Worm (Caenorhabditis elegans) whole organism, L3 larva: Measurements from ENCODE around the gene K11E4.1.

Experiments
- R02D3.7 ChIP-seq: fragments of 150-350 bp; optimal IDR thresholded peaks from 2 replicates; lab custom pipeline; 2014; ENCODE audit warnings: missing biosample characterization, missing genetic modification characterization
- ZK546.5 ChIP-seq: sonication (generic microtip); optimal IDR thresholded peaks from 2 replicates; lab custom pipeline; 2017; ENCODE audit warnings: missing biosample characterization, missing genetic modification characterization
- aly-2 ChIP-seq: fragments of 150-350 bp; optimal IDR thresholded peaks from 2 replicates; lab custom pipeline; 2014; ENCODE audit warnings: missing biosample characterization, missing genetic modification characterization
- ama-1 ChIP-seq: fragments of 150-350 bp; optimal IDR thresholded peaks from 2 replicates; lab custom pipeline; 2018
- ceh-16 ChIP-seq: sonication (generic microtip); optimal IDR thresholded peaks from 2 replicates; lab custom pipeline; 2017; ENCODE audit warnings: missing biosample characterization, missing genetic modification characterization
- ceh-28 ChIP-seq: fragments of 150-350 bp; optimal IDR thresholded peaks from 2 replicates; lab custom pipeline; 2014; ENCODE audit warnings: missing biosample characterization, missing genetic modification reagents, missing genetic modification characterization
- ceh-82 ChIP-seq: fragments of 150-350 bp; optimal IDR thresholded peaks from 2 replicates; lab custom pipeline; 2014; ENCODE audit warnings: missing biosample characterization, missing genetic modification characterization
- daf-12 ChIP-seq: fragments of 150-350 bp; optimal IDR thresholded peaks from 2 replicates; lab custom pipeline; 2014; ENCODE audit warnings: missing biosample characterization, missing genetic modification reagents, missing genetic modification characterization
- egl-27 ChIP-seq: sonication (generic microtip); optimal IDR thresholded peaks from 4 replicates; lab custom pipeline; 2017; ENCODE audit warnings: missing biosample characterization, missing genetic modification reagents, missing genetic modification characterization
- egl-5 ChIP-seq: fragments of 150-350 bp; optimal IDR thresholded peaks from 2 replicates; lab custom pipeline; 2017; ENCODE audit warnings: missing biosample characterization, missing genetic modification reagents, missing genetic modification characterization, inconsistent platforms
- elt-1 ChIP-seq: fragments of 150-350 bp; optimal IDR thresholded peaks from 2 replicates; lab custom pipeline; 2014; ENCODE audit warnings: missing biosample characterization, missing genetic modification characterization
- elt-2 ChIP-seq: sonication (generic microtip); optimal IDR thresholded peaks from 2 replicates; lab custom pipeline; 2016; ENCODE audit warnings: missing genetic modification reagents, mild to moderate bottlenecking, missing genetic modification characterization, missing compliant biosample characterization
- eor-1 ChIP-seq, 2 experiments: fragments of 150-350 bp; optimal IDR thresholded peaks; 2 replicates each; lab custom pipeline; 2014 to 2018; ENCODE audit warnings: missing biosample characterization in 2 of 2, missing genetic modification characterization in 2 of 2
- fkh-2 ChIP-seq: fragments of 150-350 bp; optimal IDR thresholded peaks from 2 replicates; lab custom pipeline; 2014; ENCODE audit warnings: missing biosample characterization, missing genetic modification reagents, missing genetic modification characterization
- fos-1 ChIP-seq: fragments of 150-350 bp; optimal IDR thresholded peaks from 2 replicates; lab custom pipeline; 2014; ENCODE audit warnings: missing biosample characterization, missing genetic modification characterization
- hmg-11 ChIP-seq: sonication (generic microtip); optimal IDR thresholded peaks from 2 replicates; lab custom pipeline; 2016; ENCODE audit warnings: missing genetic modification characterization, missing compliant biosample characterization
- jun-1 ChIP-seq: fragments of 150-350 bp; optimal IDR thresholded peaks from 2 replicates; lab custom pipeline; 2014; ENCODE audit warnings: missing biosample characterization, missing genetic modification reagents, missing genetic modification characterization
- lin-39 ChIP-seq: fragments of 150-350 bp; optimal IDR thresholded peaks from 2 replicates; lab custom pipeline; 2018; ENCODE audit warnings: missing biosample characterization, missing genetic modification reagents, missing genetic modification characterization
- lsy-12 ChIP-seq: sonication (generic microtip); optimal IDR thresholded peaks from 2 replicates; lab custom pipeline; 2016; ENCODE audit warnings: mild to moderate bottlenecking, missing genetic modification characterization, missing compliant biosample characterization
- mdl-1 ChIP-seq: fragments of 150-350 bp; optimal IDR thresholded peaks from 2 replicates; lab custom pipeline; 2014; ENCODE audit warnings: missing biosample characterization, missing genetic modification characterization
- mml-1 ChIP-seq: fragments of 150-350 bp; sonication (generic microtip); optimal IDR thresholded peaks from 3 replicates; lab custom pipeline; 2014; ENCODE audit warnings: missing biosample characterization, missing genetic modification characterization
- nfya-1 ChIP-seq: sonication (generic microtip); optimal IDR thresholded peaks from 2 replicates; lab custom pipeline; 2017; ENCODE audit warnings: missing genetic modification characterization, mild to moderate bottlenecking, missing compliant biosample characterization, antibody characterized with exemption, moderate library complexity; ENCODE audit not compliant: insufficient read depth
- nhr-11 ChIP-seq: fragments of 150-350 bp; optimal IDR thresholded peaks from 2 replicates; lab custom pipeline; 2014; ENCODE audit warnings: missing biosample characterization, missing genetic modification characterization
- nhr-12 ChIP-seq: fragments of 150-350 bp; optimal IDR thresholded peaks from 2 replicates; lab custom pipeline; 2014; ENCODE audit warnings: missing biosample characterization, missing genetic modification characterization
- nhr-23 ChIP-seq: fragments of 150-350 bp; optimal IDR thresholded peaks from 2 replicates; lab custom pipeline; 2014; ENCODE audit warnings: missing biosample characterization, missing genetic modification reagents, missing genetic modification characterization
- nhr-237 ChIP-seq: fragments of 150-350 bp; optimal IDR thresholded peaks from 2 replicates; lab custom pipeline; 2014; ENCODE audit warnings: missing biosample characterization, missing genetic modification characterization
- nhr-25 ChIP-seq: sonication (generic microtip); optimal IDR thresholded peaks from 2 replicates; lab custom pipeline; 2017; ENCODE audit warnings: missing biosample characterization, missing genetic modification characterization
- nhr-43 ChIP-seq: sonication (generic microtip); optimal IDR thresholded peaks from 2 replicates; lab custom pipeline; 2016; ENCODE audit warnings: mild to moderate bottlenecking, missing genetic modification characterization, missing compliant biosample characterization; ENCODE audit not compliant: poor library complexity, severe bottlenecking
- nhr-67 ChIP-seq: fragments of 150-350 bp; optimal IDR thresholded peaks from 2 replicates; lab custom pipeline; 2014; ENCODE audit warnings: missing biosample characterization, missing genetic modification characterization
- pha-4 ChIP-seq: fragments of 150-350 bp; optimal IDR thresholded peaks from 2 replicates; lab custom pipeline; 2014; ENCODE audit warnings: missing biosample characterization, missing genetic modification reagents, missing genetic modification characterization
- sea-2 ChIP-seq: fragments of 150-350 bp; sonication (generic microtip); optimal IDR thresholded peaks from 4 replicates; lab custom pipeline; 2014; ENCODE audit warnings: missing biosample characterization, missing genetic modification reagents, missing genetic modification characterization
- snpc-4 ChIP-seq: fragments of 150-350 bp; optimal IDR thresholded peaks from 2 replicates; lab custom pipeline; 2014; ENCODE audit warnings: missing biosample characterization, missing genetic modification characterization
- tbx-2 ChIP-seq: sonication (generic microtip); optimal IDR thresholded peaks from 2 replicates; lab custom pipeline; 2016; ENCODE audit warnings: mild to moderate bottlenecking, missing genetic modification characterization, missing compliant biosample characterization
- unc-62 ChIP-seq: fragments of 150-350 bp; sonication (generic microtip); optimal IDR thresholded peaks from 4 replicates; lab custom pipeline; 2014; ENCODE audit warnings: missing biosample characterization, missing genetic modification reagents, missing genetic modification characterization
- ztf-4 ChIP-seq: fragments of 150-350 bp; optimal IDR thresholded peaks from 2 replicates; lab custom pipeline; 2014; ENCODE audit warnings: missing biosample characterization, missing genetic modification characterization

K11E4.1 gene

ce11 chrX:13728991-13729390 lies 15.0 kb downstream of the K11E4.1 start:
- TF ChIP-seq elt-2 (tag; lab: Kevin White, UChicago): no peak
- TF ChIP-seq eor-1 (tag; optimal IDR thresholded peaks at IDR 0.05; lab: Kevin White, UChicago): no peak
- no peak for TF ChIP-seq fos-1 (tag; lab: Kevin White, UChicago)
- no peak for TF ChIP-seq hmg-11 (tag; lab: Kevin White, UChicago)
- TF ChIP-seq ceh-28: no peak
- TF ChIP-seq ztf-4: no peak
- no peak for TF ChIP-seq nhr-12 (tag; lab: Kevin White, UChicago)
- no peak for TF ChIP-seq mml-1 (tag; lab: Kevin White, UChicago)
- no peak for TF ChIP-seq elt-1 (tag; lab: Kevin White, UChicago)
- no peak for TF ChIP-seq nfya-1
- no peak for TF ChIP-seq pha-4 (tag; lab: Kevin White, UChicago)
- TF ChIP-seq, all 47 proteins: peak for 0

DNA sequence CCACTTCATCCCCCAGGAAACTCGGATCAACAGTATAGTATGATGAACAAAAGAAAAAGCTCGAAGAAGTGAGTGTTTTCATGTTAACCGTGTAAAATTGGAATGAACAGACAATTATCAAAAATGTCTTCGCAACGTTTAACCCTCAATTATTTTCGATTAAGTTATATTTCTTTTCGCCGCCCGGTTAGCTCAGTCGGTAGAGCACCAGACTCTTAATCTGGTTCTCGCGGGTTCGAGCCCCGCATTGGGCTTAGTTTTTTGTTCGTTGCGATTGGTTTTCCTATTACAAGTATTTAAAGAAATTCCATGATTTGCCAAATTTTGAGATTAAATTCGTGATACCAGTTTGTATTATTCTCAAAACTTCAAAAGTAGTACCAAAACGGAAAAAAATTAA lies 15.8 kb downstream of the K11E4.1 start:
- TF ChIP-seq ceh-16 (tag; lab: Kevin White, UChicago): no peak
- TF ChIP-seq ceh-82 (tag; lab: Kevin White, UChicago): no peak
- TF ChIP-seq lsy-12: no peak
- no peak for TF ChIP-seq elt-2 (tag; lab: Kevin White, UChicago)
- TF ChIP-seq snpc-4 (tag; lab: Kevin White, UChicago): no peak
- TF ChIP-seq elt-1 (tag; lab: Kevin White, UChicago): no peak
- no peak for TF ChIP-seq nhr-237 (tag; lab: Kevin White, UChicago)
- TF ChIP-seq fos-1 (tag; lab: Kevin White, UChicago): no peak
- TF ChIP-seq egl-5: no peak
- TF ChIP-seq daf-12 (tag; lab: Kevin White, UChicago): no peak
- TF ChIP-seq, all 47 proteins: peak for 0

DNA sequence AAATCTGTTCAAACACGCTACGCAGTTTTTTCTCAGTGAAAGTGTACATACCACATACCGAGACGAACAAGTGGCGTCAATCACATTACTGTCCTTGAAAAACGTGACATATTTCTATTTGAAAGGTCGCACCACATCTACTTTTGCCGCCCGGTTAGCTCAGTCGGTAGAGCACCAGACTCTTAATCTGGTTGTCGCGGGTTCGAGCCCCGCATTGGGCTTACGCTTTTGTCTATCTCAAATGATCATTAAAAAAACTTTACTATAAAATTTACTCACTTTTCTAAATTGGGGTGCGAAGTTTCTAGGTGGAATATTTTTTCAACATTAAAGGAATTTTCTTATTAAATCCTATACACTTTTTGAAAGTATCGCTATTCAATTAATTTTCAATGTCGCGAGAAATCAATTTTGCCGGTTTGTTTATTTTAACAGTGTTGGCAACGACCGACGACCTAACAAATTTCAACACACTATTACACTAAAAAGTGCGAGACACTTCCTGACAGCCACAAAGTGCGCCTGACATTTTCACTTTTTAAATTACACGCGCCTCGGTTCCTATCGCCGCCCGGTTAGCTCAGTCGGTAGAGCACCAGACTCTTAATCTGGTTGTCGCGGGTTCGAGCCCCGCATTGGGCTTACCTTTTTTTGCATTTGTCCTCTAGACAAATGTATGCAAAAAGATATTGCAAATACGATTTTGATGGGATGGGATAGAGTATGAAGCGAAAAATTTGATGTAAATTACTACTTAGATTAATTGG lies 16.4 kb downstream of the K11E4.1 start:
- no peak for TF ChIP-seq nhr-67 (tag; lab: Kevin White, UChicago)
- no peak for TF ChIP-seq nhr-11 (tag; lab: Kevin White, UChicago)
- peak; percentile 53 for TF ChIP-seq nhr-43 (tag; lab: Kevin White, UChicago)
- peak; percentile 41 for TF ChIP-seq nhr-23 (tag; lab: Kevin White, UChicago)
- TF ChIP-seq nhr-25 (tag; lab: Kevin White, UChicago): peak; percentile 54
- TF ChIP-seq eor-1 (tag; optimal IDR thresholded peaks at IDR 0.05; lab: Kevin White, UChicago): no peak
- no peak for TF ChIP-seq hmg-11 (tag; lab: Kevin White, UChicago)
- no peak for TF ChIP-seq ceh-82 (tag; lab: Kevin White, UChicago)
- no peak for TF ChIP-seq egl-5
- no peak for TF ChIP-seq jun-1 (tag; lab: Kevin White, UChicago)
- no peak for TF ChIP-seq sea-2 (GFP tag; lab: Kevin White, UChicago)
- no peak for TF ChIP-seq tbx-2 (tag; lab: Kevin White, UChicago)
- TF ChIP-seq fos-1 (tag; lab: Kevin White, UChicago): no peak
- TF ChIP-seq aly-2 (tag; lab: Kevin White, UChicago): no peak
- no peak for TF ChIP-seq fkh-2 (tag; lab: Kevin White, UChicago)
- peak; percentile 25 for TF ChIP-seq elt-2 (tag; lab: Kevin White, UChicago)
- TF ChIP-seq pha-4 (tag; lab: Kevin White, UChicago): peak; percentile 72
- TF ChIP-seq unc-62 (GFP tag; lab: Kevin White, UChicago): no peak
- TF ChIP-seq R02D3.7 (tag; lab: Kevin White, UChicago): no peak
- no peak for TF ChIP-seq ama-1
- TF ChIP-seq snpc-4 (tag; lab: Kevin White, UChicago): no peak
- peak; percentile 27 for TF ChIP-seq nfya-1
- no peak for TF ChIP-seq ZK546.5 (tag; lab: Kevin White, UChicago)
- peak; percentile 24 for TF ChIP-seq lin-39

ce11 chrX:13736679-13737078 lies 22.7 kb downstream of the K11E4.1 start:
- no peak for TF ChIP-seq nhr-11 (tag; lab: Kevin White, UChicago)
- TF ChIP-seq mdl-1 (tag; lab: Kevin White, UChicago): no peak
- no peak for TF ChIP-seq nhr-12 (tag; lab: Kevin White, UChicago)
- TF ChIP-seq nhr-43 (tag; lab: Kevin White, UChicago): no peak
- no peak for TF ChIP-seq egl-27 (tag; lab: Kevin White, UChicago)
- no peak for TF ChIP-seq fos-1 (tag; lab: Kevin White, UChicago)
- TF ChIP-seq nhr-23 (tag; lab: Kevin White, UChicago): peak; percentile 28
- no peak for TF ChIP-seq mml-1 (tag; lab: Kevin White, UChicago)
- no peak for TF ChIP-seq snpc-4 (tag; lab: Kevin White, UChicago)
- peak; percentile 16 for TF ChIP-seq nhr-25 (tag; lab: Kevin White, UChicago)
- no peak for TF ChIP-seq hmg-11 (tag; lab: Kevin White, UChicago)
- no peak for TF ChIP-seq ZK546.5 (tag; lab: Kevin White, UChicago)
- TF ChIP-seq elt-1 (tag; lab: Kevin White, UChicago): peak; percentile 88
- TF ChIP-seq, all 47 proteins: peak for 3
